Worm (Caenorhabditis elegans): ENCODE measurements around the gene C30A5.10.
A peak's percentile ranks its signal among the peaks of the same experiment; 100 is the strongest.

The C30A5.10 gene

DNA sequence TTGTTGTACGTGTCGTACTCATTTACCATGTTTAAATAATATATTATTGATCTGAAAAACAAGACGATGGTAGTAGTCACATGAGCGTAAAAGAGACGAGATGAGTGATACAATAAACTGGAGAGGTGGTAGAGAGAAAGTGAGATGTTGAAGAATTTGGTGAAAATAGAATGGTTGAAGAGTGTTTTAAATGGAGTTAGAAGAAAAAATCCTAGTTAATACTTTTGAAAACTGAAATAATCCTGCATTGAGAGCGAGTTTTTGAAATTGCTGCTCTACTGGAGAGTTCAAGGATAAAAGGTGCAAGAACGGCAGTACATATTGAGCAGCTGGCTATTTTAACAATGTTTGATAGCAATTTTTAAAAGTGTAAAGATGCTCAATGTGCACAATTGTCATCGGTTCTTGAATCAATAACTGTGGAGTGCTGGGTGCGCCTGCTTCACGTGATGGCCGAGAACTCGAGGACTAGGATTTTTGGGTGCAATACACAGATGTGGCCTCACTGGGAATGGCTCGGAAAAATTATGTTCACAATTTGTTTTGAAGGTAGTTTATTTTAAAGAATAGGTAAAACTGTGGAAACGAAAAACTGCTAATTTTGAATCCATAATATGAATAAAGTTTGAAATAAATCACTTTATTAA, 51.4 kb downstream of the C30A5.10 start, which contains the start of gene atg-13 (continued):
- TF ChIP-seq tra-1 (GFP tag; IDR thresholded peaks at IDR 0.05) (no peak), attf-4 (tag; optimal IDR thresholded peaks at IDR 0.05) (no peak), sdz-12 (GFP tag; optimal IDR thresholded peaks at IDR 0.05) (no peak), daf-12 (tag; optimal IDR thresholded peaks at IDR 0.05) (no peak), unc-62 (GFP tag; optimal IDR thresholded peaks at IDR 0.05 in 1 of 2) (no peak), unc-62 (tag; optimal IDR thresholded peaks at IDR 0.05) (no peak), cey-2 (tag; optimal IDR thresholded peaks at IDR 0.05; ENCODE audit: borderline replicate concordance, insufficient read depth) (no peak), R02D3.7 (tag; optimal IDR thresholded peaks at IDR 0.05) (no peak), mxl-3 (GFP tag; optimal IDR thresholded peaks at IDR 0.05) (peak; percentile 35), tag-97 (GFP tag; IDR thresholded peaks at IDR 0.05) (no peak), lsy-2 (tag; optimal IDR thresholded peaks at IDR 0.05) (peak in 1 of 2 experiments; percentile 38), gei-8 (GFP tag; optimal IDR thresholded peaks at IDR 0.05) (no peak), daf-16 (GFP tag; optimal IDR thresholded peaks at IDR 0.05) (no peak), daf-16 (tag; optimal IDR thresholded peaks at IDR 0.05) (peak; percentile 48), lin-15B (tag; optimal IDR thresholded peaks at IDR 0.05) (no peak), F44E2.7 (GFP tag; IDR thresholded peaks at IDR 0.05) (no peak), saeg-2 (GFP tag; IDR thresholded peaks at IDR 0.05) (no peak), madf-9 (GFP tag; conservative IDR thresholded peaks at IDR 0.05) (0 out of 2 replicates have a peak, but pooled peaks have one; percentile 32), unc-39 (tag; optimal IDR thresholded peaks at IDR 0.05) (no peak), nhr-76 (tag; optimal IDR thresholded peaks at IDR 0.05) (no peak), nhr-77 (tag; optimal IDR thresholded peaks at IDR 0.05) (no peak), nhr-10 (tag; optimal IDR thresholded peaks at IDR 0.05) (no peak), lim-7 (GFP tag; IDR thresholded peaks at IDR 0.05) (no peak), vab-7 (GFP tag; IDR thresholded peaks at IDR 0.05) (no peak), skn-1 (tag; optimal IDR thresholded peaks at IDR 0.05) (no peak), nhr-102 (tag; optimal IDR thresholded peaks at IDR 0.05) (no peak), nhr-28 (tag; optimal IDR thresholded peaks at IDR 0.05) (no peak), ceh-62 (tag; optimal IDR thresholded peaks at IDR 0.05) (no peak), nhr-25 (tag; optimal IDR thresholded peaks at IDR 0.05; ENCODE audit: borderline replicate concordance, insufficient read depth) (no peak), mep-1 (tag; optimal IDR thresholded peaks at IDR 0.05) (no peak), dmd-9 (GFP tag; IDR thresholded peaks at IDR 0.05) (no peak), madf-5 (GFP tag; IDR thresholded peaks at IDR 0.05) (no peak), Y105C5A.15 (GFP tag; IDR thresholded peaks at IDR 0.05) (no peak), ceh-82 (tag; optimal IDR thresholded peaks at IDR 0.05) (no peak), fkh-10 (GFP tag; optimal IDR thresholded peaks at IDR 0.05) (no peak), dpl-1 (GFP tag; optimal IDR thresholded peaks at IDR 0.05) (peak; percentile 9), nhr-41 (GFP tag; IDR thresholded peaks at IDR 0.05) (no peak), nhr-6 (tag; optimal IDR thresholded peaks at IDR 0.05) (no peak), set-16 (GFP tag; IDR thresholded peaks at IDR 0.05) (no peak), ceh-44 (GFP tag; IDR thresholded peaks at IDR 0.05) (no peak), ctbp-1 (GFP tag; IDR thresholded peaks at IDR 0.05) (no peak), pha-4 (GFP tag; IDR thresholded peaks at IDR 0.05) (no peak), pha-4 (tag; optimal IDR thresholded peaks at IDR 0.05) (no peak), Y5F2A.4 (GFP tag; optimal IDR thresholded peaks at IDR 0.05) (no peak), lin-13 (GFP tag; optimal IDR thresholded peaks at IDR 0.05) (no peak), mdt-29 (GFP tag; IDR thresholded peaks at IDR 0.05) (no peak), T20F7.1 (GFP tag; optimal IDR thresholded peaks at IDR 0.05) (peak; percentile 7), jun-1 (tag; optimal IDR thresholded peaks at IDR 0.05) (no peak), zag-1 (tag; optimal IDR thresholded peaks at IDR 0.05) (no peak), spr-3 (GFP tag; optimal IDR thresholded peaks at IDR 0.05) (no peak), dve-1 (tag; optimal IDR thresholded peaks at IDR 0.05; ENCODE audit: insufficient read depth) (no peak), ZK337.2 (GFP tag; IDR thresholded peaks at IDR 0.05) (no peak)

Data from whole organism, L4 larva.